Fruit fly (Drosophila melanogaster): ENCODE results near the gene CG4042.

Gene CG4042

dm6 chr3L:20752964-20753363 is 18.3 kb downstream of the CG4042 start:
- TF ChIP-seq abd-A (tag; optimal IDR thresholded peaks at IDR 0.05) (peak; percentile 80), onecut (GFP tag; IDR thresholded peaks at IDR 0.05) (peak; percentile 35; the same call in 1 of the 2 replicates), Med (GFP tag) (peak; percentile 49), hb (GFP tag; IDR thresholded peaks at IDR 0.05; ENCODE audit: partially characterized antibody) (no peak), CG13775 (GFP tag; optimal IDR thresholded peaks at IDR 0.05) (peak; percentile 68), CG13894 (tag; optimal IDR thresholded peaks at IDR 0.05) (peak; percentile 68), fd64A (GFP tag; optimal IDR thresholded peaks at IDR 0.05) (no peak)

- TF ChIP-seq CG17912 (GFP tag; optimal IDR thresholded peaks at IDR 0.05), result no peak
- peak; percentile 88 for TF ChIP-seq CG13894 (tag; optimal IDR thresholded peaks at IDR 0.05)
- peak; percentile 47 for TF ChIP-seq Med (GFP tag)
- peak; percentile 54 for TF ChIP-seq abd-A (tag; optimal IDR thresholded peaks at IDR 0.05)
- no peak for TF ChIP-seq CG31365 (tag; optimal IDR thresholded peaks at IDR 0.05)
- TF ChIP-seq dimm (GFP tag; IDR thresholded peaks at IDR 0.05), result 0 out of 2 replicates have a peak, but pooled peaks have one; percentile 17
- peak; percentile 4 for TF ChIP-seq Hey (tag; optimal IDR thresholded peaks at IDR 0.05)
- no peak for TF ChIP-seq CG10147 (GFP tag; optimal IDR thresholded peaks at IDR 0.05)
Measured at dm6 chr3L:20750391-20750790, 20.9 kb downstream of the CG4042 start.

DNA sequence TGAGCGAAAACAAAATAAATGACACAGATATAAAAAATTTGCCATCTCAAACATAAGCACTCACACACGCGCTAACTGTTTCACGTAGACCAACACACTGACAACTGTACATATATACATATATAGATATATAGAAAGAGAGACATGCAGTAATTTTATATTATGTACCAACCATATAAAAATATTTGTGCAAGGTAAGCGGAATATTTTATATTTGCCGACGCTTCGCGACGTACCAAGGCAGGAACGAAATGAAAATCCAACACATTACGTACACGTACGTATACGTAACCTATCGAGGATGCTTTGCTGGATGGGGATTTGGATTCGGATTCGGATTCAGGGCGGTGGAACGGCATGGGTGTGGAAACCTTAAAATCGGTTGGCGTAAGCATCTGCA is 22.7 kb downstream of the CG4042 start:
- TF ChIP-seq CG7372 (GFP tag; IDR thresholded peaks at IDR 0.05) (0 out of 2 replicates have a peak, but pooled peaks have one; percentile 30), CG9215 (GFP tag; IDR thresholded peaks at IDR 0.05) (no peak), CG9437 (GFP tag; optimal IDR thresholded peaks at IDR 0.05) (peak; percentile 46)

dm6 chr3L:20747299-20747925 is 23.9 kb downstream of the CG4042 start:
- TF ChIP-seq gt (GFP tag; IDR thresholded peaks at IDR 0.05) (no peak), lab (GFP tag; optimal IDR thresholded peaks at IDR 0.05) (peak; percentile 54), Sox102F (GFP tag; optimal IDR thresholded peaks at IDR 0.05) (peak; percentile 38), TFAM (GFP tag; optimal IDR thresholded peaks at IDR 0.05) (no peak), sc (optimal IDR thresholded peaks at IDR 0.05) (no peak), sc (GFP tag; optimal IDR thresholded peaks at IDR 0.05) (no peak), row (GFP tag; IDR thresholded peaks at IDR 0.05) (peak; percentile 58; the same call in 1 of the 3 replicates), oc (tag; optimal IDR thresholded peaks at IDR 0.05) (peak; percentile 7), CG18599 (GFP tag; optimal IDR thresholded peaks at IDR 0.05) (peak; percentile 55), Pdp1 (GFP tag; optimal IDR thresholded peaks at IDR 0.05) (peak in 1 of 2 experiments; percentile 1), dpn (GFP tag; optimal IDR thresholded peaks at IDR 0.05) (no peak), Meics (GFP tag; optimal IDR thresholded peaks at IDR 0.05) (peak; percentile 45), abd-A (tag; optimal IDR thresholded peaks at IDR 0.05) (peak; percentile 53), CG17361 (GFP tag; IDR thresholded peaks at IDR 0.05) (0 out of 3 replicates have a peak, but pooled peaks have one; percentile 28), CG17385 (GFP tag; optimal IDR thresholded peaks at IDR 0.05) (peak; percentile 7), CG6683 (GFP tag; optimal IDR thresholded peaks at IDR 0.05) (no peak), PHDP (tag; optimal IDR thresholded peaks at IDR 0.05) (peak; percentile 41), phol (tag; optimal IDR thresholded peaks at IDR 0.05) (peak; percentile 15), CG12769 (tag; optimal IDR thresholded peaks at IDR 0.05) (peak; percentile 21), slbo (GFP tag; IDR thresholded peaks at IDR 0.05) (peak; percentile 34; the same call in 1 of the 2 replicates), pan (optimal IDR thresholded peaks at IDR 0.05) (no peak), pan (GFP tag; optimal IDR thresholded peaks at IDR 0.05 in 1 of 2, IDR thresholded peaks at IDR 0.05 in 1 of 2) (no peak), Antp (GFP tag; optimal IDR thresholded peaks at IDR 0.05) (no peak), Hmr (GFP tag; optimal IDR thresholded peaks at IDR 0.05) (peak; percentile 49), CG13775 (GFP tag; optimal IDR thresholded peaks at IDR 0.05) (peak; percentile 1), scrt (GFP tag; optimal IDR thresholded peaks at IDR 0.05) (peak; percentile 64), z (GFP tag; IDR thresholded peaks at IDR 0.05) (no peak), Dll (GFP tag; IDR thresholded peaks at IDR 0.05; ENCODE audit: partially characterized antibody) (no peak), vfl (GFP tag; optimal IDR thresholded peaks at IDR 0.05) (no peak), CG11247 (GFP tag; IDR thresholded peaks at IDR 0.05) (0 out of 2 replicates have a peak, but pooled peaks have one; percentile 7), CG17829 (tag; optimal IDR thresholded peaks at IDR 0.05) (no peak)

Data from whole organism, embryonic.